Worm (Caenorhabditis elegans) whole organism, young adult: Measurements from ENCODE around the gene sand-1.

Experiments
- B0035.1 ChIP-seq: sonication (generic microtip); optimal IDR thresholded peaks from 2 replicates; lab custom pipeline; 2016; ENCODE audit warnings: missing genetic modification characterization, mild to moderate bottlenecking, missing compliant biosample characterization, missing genotype, missing genetic modification reagents
- B0336.3 ChIP-seq: fragments of 200-800 bp; sonication (Bioruptor generic); IDR thresholded peaks from 2 replicates; pipeline ENCODE4 v1.3.6; 2022; ENCODE audit warnings: missing genetic modification characterization, missing compliant biosample characterization
- C17E4.6 ChIP-seq: fragments of 200-800 bp; sonication (Bioruptor generic); IDR thresholded peaks from 2 replicates; pipeline ENCODE4 v1.3.6; 2022; ENCODE audit warnings: missing genetic modification reagents, missing genetic modification characterization, missing compliant biosample characterization
- F23B12.7 ChIP-seq: sonication (generic microtip); optimal IDR thresholded peaks from 2 replicates; lab custom pipeline; 2017; ENCODE audit warnings: missing genetic modification characterization, mild to moderate bottlenecking, missing compliant biosample characterization, antibody characterized with exemption, moderate library complexity; ENCODE audit not compliant: insufficient read depth
- F49E8.2 ChIP-seq: sonication (generic microtip); optimal IDR thresholded peaks from 3 replicates; lab custom pipeline; 2017; ENCODE audit warnings: missing genetic modification characterization, mild to moderate bottlenecking, missing compliant biosample characterization, antibody characterized with exemption, moderate library complexity; ENCODE audit not compliant: insufficient read depth
- K11D2.4 ChIP-seq: fragments of 200-800 bp; sonication (Bioruptor generic); IDR thresholded peaks from 2 replicates; pipeline ENCODE4 v1.3.6; 2022; ENCODE audit warnings: missing genetic modification reagents, missing genetic modification characterization, missing compliant biosample characterization
- K12H6.12 ChIP-seq: fragments of 200-800 bp; sonication (Bioruptor generic); optimal IDR thresholded peaks from 2 replicates; lab custom pipeline; 2018; ENCODE audit warnings: mild to moderate bottlenecking, missing genetic modification characterization, missing compliant biosample characterization
- athp-1 ChIP-seq: sonication (generic microtip); optimal IDR thresholded peaks from 2 replicates; lab custom pipeline; 2017; ENCODE audit warnings: mild to moderate bottlenecking, missing genetic modification characterization, missing compliant biosample characterization
- bed-2 ChIP-seq: fragments of 200-800 bp; sonication (Bioruptor generic); IDR thresholded peaks from 2 replicates; pipeline ENCODE4 v1.3.6; 2022; ENCODE audit warnings: missing genetic modification reagents, missing genetic modification characterization, missing compliant biosample characterization
- cebp-1 ChIP-seq, 2 experiments: fragments of 200-800 bp in 1 of 2; sonication (Bioruptor generic) in 1 of 2; sonication (generic microtip) in 1 of 2; IDR thresholded peaks in 1 of 2; optimal IDR thresholded peaks in 1 of 2; 2 replicates each; pipeline versions ENCODE4 v1.3.6 to Lab custom; 2017 to 2022; ENCODE audit warnings: missing compliant biosample characterization in 2 of 2, missing genetic modification characterization in 2 of 2, mild to moderate bottlenecking in 1 of 2, missing genetic modification reagents in 1 of 2, moderate library complexity in 1 of 2
- ceh-79 ChIP-seq: sonication (generic microtip); optimal IDR thresholded peaks from 2 replicates; lab custom pipeline; 2017; ENCODE audit warnings: mild to moderate bottlenecking, missing genetic modification characterization, missing compliant biosample characterization
- ceh-91 ChIP-seq: fragments of 200-800 bp; sonication (Bioruptor generic); IDR thresholded peaks from 2 replicates; pipeline ENCODE4 v1.3.6; 2022; ENCODE audit warnings: missing genetic modification reagents, missing genetic modification characterization, missing compliant biosample characterization
- chd-7 ChIP-seq: sonication (generic microtip); optimal IDR thresholded peaks from 2 replicates; lab custom pipeline; 2016; ENCODE audit warnings: mild to moderate bottlenecking, missing genetic modification characterization, moderate library complexity, missing compliant biosample characterization
- dox-1 ChIP-seq: fragments of 200-800 bp; sonication (Bioruptor generic); IDR thresholded peaks from 2 replicates; pipeline ENCODE4 v1.3.6; 2022; ENCODE audit warnings: missing genetic modification reagents, missing genetic modification characterization, missing compliant biosample characterization
- dpff-1 ChIP-seq: sonication (generic microtip); optimal IDR thresholded peaks from 2 replicates; lab custom pipeline; 2017; ENCODE audit warnings: mild to moderate bottlenecking, missing genetic modification characterization, missing compliant biosample characterization
- efl-1 ChIP-seq: fragments of 150-350 bp; optimal IDR thresholded peaks from 2 replicates; lab custom pipeline; 2014; ENCODE audit warnings: missing biosample characterization, missing genetic modification reagents, missing genetic modification characterization
- egrh-3 ChIP-seq: fragments of 200-800 bp; sonication (Bioruptor generic); IDR thresholded peaks from 2 replicates; pipeline ENCODE4 v1.3.6; 2022; ENCODE audit warnings: missing genetic modification reagents, missing genetic modification characterization, missing compliant biosample characterization
- ekl-4 ChIP-seq: fragments of 200-800 bp; sonication (Bioruptor generic); IDR thresholded peaks from 2 replicates; pipeline ENCODE4 v1.3.6; 2022; ENCODE audit warnings: missing genetic modification reagents, missing genetic modification characterization, missing compliant biosample characterization
- ets-4 ChIP-seq: fragments of 200-800 bp; sonication (Bioruptor generic); optimal IDR thresholded peaks from 2 replicates; lab custom pipeline; 2018; ENCODE audit warnings: mild to moderate bottlenecking, missing genetic modification characterization, missing compliant biosample characterization
- fkh-3 ChIP-seq: sonication (generic microtip); optimal IDR thresholded peaks from 2 replicates; lab custom pipeline; 2016; ENCODE audit warnings: mild to moderate bottlenecking, missing genetic modification characterization, missing compliant biosample characterization
- hrde-1 ChIP-seq: sonication (generic microtip); optimal IDR thresholded peaks from 2 replicates; lab custom pipeline; 2016; ENCODE audit warnings: missing genetic modification characterization, mild to moderate bottlenecking, missing compliant biosample characterization, moderate library complexity, missing genotype, missing genetic modification reagents, borderline replicate concordance
- let-526 ChIP-seq: fragments of 200-800 bp; sonication (Bioruptor generic); IDR thresholded peaks from 2 replicates; pipeline ENCODE4 v1.3.6; 2022; ENCODE audit warnings: missing genetic modification reagents, missing genetic modification characterization, missing compliant biosample characterization
- let-607 ChIP-seq, 2 experiments: fragments of 200-800 bp in 1 of 2; sonication (Bioruptor generic) in 1 of 2; sonication (generic microtip) in 1 of 2; optimal IDR thresholded peaks; 2 replicates each; lab custom pipeline; 2016 to 2018; ENCODE audit warnings: mild to moderate bottlenecking in 2 of 2, missing compliant biosample characterization in 2 of 2, missing genetic modification characterization in 2 of 2, moderate library complexity in 2 of 2, missing genotype in 1 of 2
- lin-26 ChIP-seq: fragments of 200-800 bp; sonication (Bioruptor generic); IDR thresholded peaks from 2 replicates; pipeline ENCODE4 v1.3.6; 2022; ENCODE audit warnings: missing genetic modification reagents, missing genetic modification characterization, missing compliant biosample characterization
- lin-54 ChIP-seq: fragments of 200-800 bp; sonication (Bioruptor generic); optimal IDR thresholded peaks from 2 replicates; lab custom pipeline; 2018; ENCODE audit warnings: mild to moderate bottlenecking, missing genetic modification characterization, missing compliant biosample characterization
- lsl-1 ChIP-seq: fragments of 200-800 bp; sonication (Bioruptor generic); optimal IDR thresholded peaks from 2 replicates; lab custom pipeline; 2018; ENCODE audit warnings: mild to moderate bottlenecking, missing genetic modification characterization, moderate library complexity, missing compliant biosample characterization
- lsy-27 ChIP-seq: sonication (generic microtip); optimal IDR thresholded peaks from 2 replicates; lab custom pipeline; 2017; ENCODE audit warnings: missing genetic modification characterization, mild to moderate bottlenecking, missing compliant biosample characterization, antibody characterized with exemption, missing genotype, borderline replicate concordance; ENCODE audit not compliant: insufficient read depth
- madf-10 ChIP-seq: sonication (generic microtip); optimal IDR thresholded peaks from 2 replicates; lab custom pipeline; 2016; ENCODE audit warnings: mild to moderate bottlenecking, missing genetic modification characterization, missing compliant biosample characterization
- madf-6 ChIP-seq: fragments of 200-800 bp; sonication (Bioruptor generic); IDR thresholded peaks from 2 replicates; pipeline ENCODE4 v1.3.6; 2022; ENCODE audit warnings: missing genetic modification reagents, missing genetic modification characterization, missing compliant biosample characterization
- mcd-1 ChIP-seq: fragments of 200-800 bp; sonication (Bioruptor generic); IDR thresholded peaks from 2 replicates; pipeline ENCODE4 v1.3.6; 2022; ENCODE audit warnings: missing genetic modification reagents, missing genetic modification characterization, missing compliant biosample characterization
- mxl-1 ChIP-seq: sonication (generic microtip); optimal IDR thresholded peaks from 2 replicates; lab custom pipeline; 2016; ENCODE audit warnings: missing genetic modification characterization, missing compliant biosample characterization
- nfyb-1 ChIP-seq: fragments of 200-800 bp; sonication (Bioruptor generic); IDR thresholded peaks from 2 replicates; pipeline ENCODE4 v1.3.6; 2022; ENCODE audit warnings: missing genetic modification reagents, missing genetic modification characterization, missing compliant biosample characterization
- nhr-120 ChIP-seq: fragments of 200-800 bp; sonication (Bioruptor generic); IDR thresholded peaks from 2 replicates; pipeline ENCODE4 v1.3.6; 2022; ENCODE audit warnings: missing genetic modification characterization, missing compliant biosample characterization
- nhr-80 ChIP-seq: sonication (generic microtip); optimal IDR thresholded peaks from 2 replicates; lab custom pipeline; 2016; ENCODE audit warnings: missing genetic modification characterization, missing compliant biosample characterization
- rcor-1 ChIP-seq: fragments of 200-800 bp; sonication (Bioruptor generic); IDR thresholded peaks from 2 replicates; pipeline ENCODE4 v1.3.6; 2022; ENCODE audit warnings: missing genetic modification reagents, missing genetic modification characterization, missing compliant biosample characterization
- repo-1 ChIP-seq: sonication (generic microtip); optimal IDR thresholded peaks from 2 replicates; lab custom pipeline; 2017; ENCODE audit warnings: mild to moderate bottlenecking, missing genetic modification characterization, missing compliant biosample characterization
- snpc-1.1 ChIP-seq: sonication (generic microtip); optimal IDR thresholded peaks from 2 replicates; lab custom pipeline; 2017; ENCODE audit warnings: missing genetic modification characterization, mild to moderate bottlenecking, missing compliant biosample characterization, antibody characterized with exemption, moderate library complexity, missing genotype, missing genetic modification reagents; ENCODE audit not compliant: insufficient read depth
- snpc-1.3 ChIP-seq: sonication (generic microtip); optimal IDR thresholded peaks from 2 replicates; lab custom pipeline; 2017; ENCODE audit warnings: missing genetic modification characterization, mild to moderate bottlenecking, missing compliant biosample characterization, antibody characterized with exemption, moderate library complexity, missing genotype, missing genetic modification reagents; ENCODE audit not compliant: insufficient read depth
- snpc-4 ChIP-seq, 5 experiments: fragments of 150-350 bp in 1 of 5; sonication (generic microtip) in 4 of 5; optimal IDR thresholded peaks; 2 replicates each; lab custom pipeline; 2014 to 2018; ENCODE audit warnings: missing genetic modification characterization in 5 of 5, missing biosample characterization in 3 of 5, antibody characterized with exemption in 2 of 5, mild to moderate bottlenecking in 2 of 5, missing compliant biosample characterization in 2 of 5, missing genotype in 2 of 5, moderate library complexity in 2 of 5, missing genetic modification reagents in 1 of 5
- tbp1 ChIP-seq: fragments of 200-800 bp; sonication (Bioruptor generic); optimal IDR thresholded peaks from 2 replicates; lab custom pipeline; 2018; ENCODE audit warnings: mild to moderate bottlenecking, missing genetic modification characterization, missing compliant biosample characterization
- tbx-9 ChIP-seq: sonication (generic microtip); optimal IDR thresholded peaks from 2 replicates; lab custom pipeline; 2016; ENCODE audit warnings: borderline replicate concordance, missing genetic modification characterization, inconsistent platforms, missing compliant biosample characterization
- zfh-2 ChIP-seq: fragments of 200-800 bp; sonication (Bioruptor generic); conservative IDR thresholded peaks from 2 replicates; pipeline ENCODE4 v1.3.6; 2022; ENCODE audit warnings: missing genetic modification reagents, missing genetic modification characterization, missing compliant biosample characterization

sand-1 gene

DNA sequence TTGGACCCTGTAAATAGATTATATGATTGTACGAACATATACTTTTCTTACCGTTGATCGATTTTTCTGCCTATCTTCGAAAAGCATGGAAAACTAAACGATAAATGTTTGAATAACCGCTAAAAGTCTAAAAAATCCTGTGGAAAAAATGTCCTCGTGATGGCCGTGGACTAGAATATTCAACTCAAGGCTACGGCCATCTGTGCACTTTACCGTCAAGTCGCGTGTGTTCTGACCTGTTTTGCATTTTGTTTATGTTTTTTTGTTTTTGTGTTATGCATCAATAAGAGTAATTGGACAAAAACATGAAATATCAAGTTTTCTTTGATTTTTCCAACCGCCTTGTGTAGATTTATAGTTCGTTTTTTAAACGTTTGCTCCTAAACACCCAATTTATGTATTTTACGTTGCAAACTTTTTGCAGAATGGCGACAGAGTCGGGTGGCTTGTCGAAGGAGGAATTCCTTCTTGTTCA lies 2.5 kb upstream of the sand-1 start, which contains the start of the genes hda-6 and F41H10.4 (continued):
- peak; percentile 40; the same call in 1 of the 2 replicates for TF ChIP-seq nfyb-1
- peak; percentile 4 for TF ChIP-seq lsy-27 (tag; lab: Kevin White, UChicago)
- TF ChIP-seq let-607 (tag; optimal IDR thresholded peaks at IDR 0.05; lab: Kevin White, UChicago): peak in 1 of 2 experiments; percentile 9
- TF ChIP-seq snpc-1.3: peak; percentile 47
- peak; percentile 65 for TF ChIP-seq snpc-1.1 (tag; lab: Kevin White, UChicago)
- TF ChIP-seq ekl-4 (GFP tag; lab: Robert Waterston, UW): peak; percentile 55; the same call in 1 of the 2 replicates
- 0 out of 2 replicates have a peak, but pooled peaks have one; percentile 13 for TF ChIP-seq K11D2.4
- TF ChIP-seq egrh-3: no peak
- peak; percentile 20 for TF ChIP-seq nhr-80 (tag; lab: Kevin White, UChicago)
- peak; percentile 12 for TF ChIP-seq madf-10 (tag; lab: Kevin White, UChicago)
- TF ChIP-seq snpc-4 (GFP tag; optimal IDR thresholded peaks at IDR 0.05; lab: Kevin White, UChicago): no peak
- peak; percentile 33 to 86 (median 68) for TF ChIP-seq snpc-4 (tag; optimal IDR thresholded peaks at IDR 0.05; lab: Kevin White, UChicago)
- no peak for TF ChIP-seq tbx-9 (tag; lab: Kevin White, UChicago)
- TF ChIP-seq efl-1 (GFP tag; lab: Kevin White, UChicago): peak; percentile 34
- TF ChIP-seq ceh-79 (tag; lab: Kevin White, UChicago): no peak
- no peak for TF ChIP-seq mxl-1 (tag; lab: Kevin White, UChicago)
- 0 out of 2 replicates have a peak, but pooled peaks have one; percentile 31 for TF ChIP-seq B0336.3
- TF ChIP-seq dpff-1 (tag; lab: Kevin White, UChicago): no peak
- no peak for TF ChIP-seq repo-1
- TF ChIP-seq lsl-1 (GFP tag; lab: Kevin White, UChicago): peak; percentile 54
- TF ChIP-seq madf-6: peak; percentile 59; the same call in 1 of the 2 replicates
- TF ChIP-seq rcor-1 (GFP tag; lab: Robert Waterston, UW): no peak
- peak; percentile 64 for TF ChIP-seq athp-1 (tag; lab: Kevin White, UChicago)
- TF ChIP-seq B0035.1 (tag; lab: Kevin White, UChicago): no peak
- TF ChIP-seq hrde-1: no peak
- no peak for TF ChIP-seq fkh-3 (tag; lab: Kevin White, UChicago)
- TF ChIP-seq tbp1 (GFP tag; lab: Kevin White, UChicago): peak; percentile 56
- no peak for TF ChIP-seq F49E8.2 (tag; lab: Kevin White, UChicago)
- 0 out of 2 replicates have a peak, but pooled peaks have one; percentile 8 for TF ChIP-seq ceh-91 (GFP tag; lab: Robert Waterston, UW)

DNA sequence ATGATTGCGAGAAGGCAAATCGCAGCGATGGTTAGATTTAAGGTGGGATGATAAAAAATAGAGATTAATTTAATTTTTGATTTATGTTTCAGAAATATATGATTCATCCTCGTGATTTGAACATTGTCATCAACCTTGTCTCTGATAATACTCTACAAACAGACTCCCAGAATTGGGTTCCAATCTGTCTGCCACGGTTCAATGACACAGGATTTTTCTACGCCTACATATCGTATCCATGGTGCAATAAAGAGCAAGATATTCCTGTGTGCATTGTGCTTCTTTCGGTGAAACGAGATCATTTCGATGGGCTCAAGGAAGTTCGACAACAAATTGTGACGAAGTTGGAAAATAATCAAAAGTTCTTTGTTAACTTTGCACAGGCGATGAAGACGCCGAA lies 1.2 kb downstream of the sand-1 start:
- TF ChIP-seq F23B12.7 (tag; lab: Kevin White, UChicago): no peak
- TF ChIP-seq, all 124 proteins: peak for 0

DNA sequence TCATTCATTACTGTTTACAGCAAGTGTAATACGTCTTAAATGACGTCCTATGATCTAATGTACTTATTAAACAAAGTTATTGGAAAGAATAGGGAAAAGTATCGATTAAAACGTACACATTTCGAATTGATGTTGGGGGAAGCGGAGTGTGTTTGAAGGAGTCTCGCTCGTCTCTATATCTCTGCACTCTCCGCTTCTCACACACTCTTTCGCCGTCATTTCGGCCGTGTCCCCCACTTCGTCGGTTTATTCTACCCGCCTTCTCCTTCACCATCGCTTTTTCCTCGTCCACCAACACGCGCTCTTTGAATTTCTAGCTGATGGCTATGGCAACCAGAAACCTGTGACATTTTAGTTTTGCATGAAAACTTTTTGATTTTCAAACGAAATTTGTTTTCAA lies 2.2 kb downstream of the sand-1 start:
- peak; percentile 67 for TF ChIP-seq mcd-1
- TF ChIP-seq tbp1 (GFP tag; lab: Kevin White, UChicago): peak; percentile 8
- no peak for TF ChIP-seq let-526 (GFP tag; lab: Robert Waterston, UW)
- peak; percentile 11 for TF ChIP-seq nhr-80 (tag; lab: Kevin White, UChicago)
- no peak for TF ChIP-seq snpc-1.3
- TF ChIP-seq C17E4.6 (GFP tag; lab: Robert Waterston, UW): peak; percentile 23; the same call in 1 of the 2 replicates
- peak; percentile 63 for TF ChIP-seq zfh-2 (GFP tag; lab: Robert Waterston, UW)
- peak; percentile 6 for TF ChIP-seq lin-54 (GFP tag; lab: Kevin White, UChicago)
- no peak for TF ChIP-seq K12H6.12
- peak; percentile 46; the same call in 1 of the 2 replicates for TF ChIP-seq B0336.3
- TF ChIP-seq tbx-9 (tag; lab: Kevin White, UChicago): no peak
- TF ChIP-seq dpff-1 (tag; lab: Kevin White, UChicago): no peak
- TF ChIP-seq cebp-1 (GFP tag; IDR thresholded peaks at IDR 0.05; lab: Robert Waterston, UW): no peak
- peak; percentile 49 for TF ChIP-seq cebp-1 (tag; optimal IDR thresholded peaks at IDR 0.05; lab: Kevin White, UChicago)
- 0 out of 2 replicates have a peak, but pooled peaks have one; percentile 20 for TF ChIP-seq nfyb-1
- TF ChIP-seq chd-7 (tag; lab: Kevin White, UChicago): no peak
- no peak for TF ChIP-seq nhr-120 (GFP tag; lab: Robert Waterston, UW)
- no peak for TF ChIP-seq lin-26 (GFP tag; lab: Robert Waterston, UW)
- TF ChIP-seq dox-1 (GFP tag; lab: Robert Waterston, UW): peak; percentile 36; the same call in 1 of the 2 replicates
- no peak for TF ChIP-seq ets-4 (GFP tag; lab: Kevin White, UChicago)
- TF ChIP-seq bed-2 (GFP tag; lab: Robert Waterston, UW): no peak
